Worm (Caenorhabditis elegans) whole organism, mixed stage, embryonic: ENCODE data around the gene nhr-256.
"Not testable (repeated sequence)": the region's sequence is repeated elsewhere in the genome, so short reads cannot be mapped to it uniquely, and the experiment has no call there.

Experiments
- M03D4.4 ChIP-seq: sonication (generic microtip); optimal IDR thresholded peaks from 2 replicates; lab custom pipeline; 2017; ENCODE audit warnings: mild to moderate bottlenecking, missing genetic modification characterization, missing compliant biosample characterization
- bed-3 ChIP-seq: fragments of 200-800 bp; sonication (Bioruptor generic); optimal IDR thresholded peaks from 3 replicates; lab custom pipeline; 2018; ENCODE audit warnings: mild to moderate bottlenecking, missing genetic modification characterization, moderate library complexity, missing compliant biosample characterization
- ceh-39 ChIP-seq: fragments of 150-350 bp; optimal IDR thresholded peaks from 2 replicates; lab custom pipeline; 2014; ENCODE audit warnings: missing biosample characterization, missing genetic modification characterization
- ceh-43 ChIP-seq: fragments of 200-800 bp; sonication (Bioruptor generic); optimal IDR thresholded peaks from 2 replicates; lab custom pipeline; 2018; ENCODE audit warnings: mild to moderate bottlenecking, missing genetic modification characterization, moderate library complexity, missing compliant biosample characterization
- ceh-83 ChIP-seq: fragments of 200-800 bp; sonication (Bioruptor generic); optimal IDR thresholded peaks from 2 replicates; lab custom pipeline; 2018; ENCODE audit warnings: mild to moderate bottlenecking, missing genetic modification characterization, missing compliant biosample characterization
- ces-1 ChIP-seq: fragments of 150-350 bp; optimal IDR thresholded peaks from 2 replicates; lab custom pipeline; 2014; ENCODE audit warnings: missing biosample characterization, missing genetic modification reagents, missing genetic modification characterization
- cnd-1 ChIP-seq: fragments of 200-800 bp; sonication (Bioruptor generic); optimal IDR thresholded peaks from 2 replicates; lab custom pipeline; 2018; ENCODE audit warnings: mild to moderate bottlenecking, missing genetic modification characterization, missing compliant biosample characterization
- drap-1 ChIP-seq: fragments of 200-800 bp; sonication (Bioruptor generic); optimal IDR thresholded peaks from 3 replicates; lab custom pipeline; 2018; ENCODE audit warnings: mild to moderate bottlenecking, missing genetic modification characterization, missing compliant biosample characterization
- elt-1 ChIP-seq: sonication (generic microtip); optimal IDR thresholded peaks from 2 replicates; lab custom pipeline; 2017; ENCODE audit warnings: missing genetic modification characterization, mild to moderate bottlenecking, missing compliant biosample characterization, antibody characterized with exemption, moderate library complexity, borderline replicate concordance; ENCODE audit not compliant: insufficient read depth
- elt-3 ChIP-seq: fragments of 150-350 bp; optimal IDR thresholded peaks from 2 replicates; lab custom pipeline; 2014; ENCODE audit warnings: missing biosample characterization, missing genetic modification characterization
- flh-1 ChIP-seq: fragments of 200-800 bp; sonication (Bioruptor generic); optimal IDR thresholded peaks from 2 replicates; lab custom pipeline; 2018; ENCODE audit warnings: mild to moderate bottlenecking, missing genetic modification characterization, moderate library complexity, missing compliant biosample characterization
- ham-2 ChIP-seq: fragments of 200-800 bp; sonication (Bioruptor generic); optimal IDR thresholded peaks from 2 replicates; lab custom pipeline; 2018; ENCODE audit warnings: mild to moderate bottlenecking, missing genetic modification characterization, missing compliant biosample characterization
- hlh-1 ChIP-seq: fragments of 150-350 bp; optimal IDR thresholded peaks from 2 replicates; lab custom pipeline; 2014; ENCODE audit warnings: missing biosample characterization, missing genetic modification reagents, missing genetic modification characterization
- lin-32 ChIP-seq: fragments of 200-800 bp; sonication (Bioruptor generic); optimal IDR thresholded peaks from 2 replicates; lab custom pipeline; 2018; ENCODE audit warnings: mild to moderate bottlenecking, missing genetic modification characterization, missing compliant biosample characterization
- lsy-2 ChIP-seq: fragments of 150-350 bp; optimal IDR thresholded peaks from 2 replicates; lab custom pipeline; 2014; ENCODE audit warnings: missing biosample characterization, missing genetic modification characterization
- mab-5 ChIP-seq: fragments of 150-350 bp; optimal IDR thresholded peaks from 2 replicates; lab custom pipeline; 2014; ENCODE audit warnings: missing biosample characterization, missing genetic modification characterization
- mep-1 ChIP-seq: fragments of 150-350 bp; optimal IDR thresholded peaks from 2 replicates; lab custom pipeline; 2017; ENCODE audit warnings: missing biosample characterization, missing genetic modification reagents, missing genetic modification characterization, inconsistent platforms
- mls-2 ChIP-seq: sonication (generic microtip); optimal IDR thresholded peaks from 2 replicates; lab custom pipeline; 2016; ENCODE audit warnings: mild to moderate bottlenecking, missing genetic modification characterization, moderate library complexity, missing compliant biosample characterization
- nhr-12 ChIP-seq: fragments of 150-350 bp; optimal IDR thresholded peaks from 2 replicates; lab custom pipeline; 2014; ENCODE audit warnings: missing biosample characterization, missing genetic modification characterization
- nhr-2 ChIP-seq: fragments of 150-350 bp; optimal IDR thresholded peaks from 2 replicates; lab custom pipeline; 2014; ENCODE audit warnings: missing biosample characterization, missing genetic modification characterization
- nhr-237 ChIP-seq: fragments of 150-350 bp; optimal IDR thresholded peaks from 2 replicates; lab custom pipeline; 2014; ENCODE audit warnings: missing biosample characterization, missing genetic modification characterization
- nhr-28 ChIP-seq: fragments of 150-350 bp; optimal IDR thresholded peaks from 2 replicates; lab custom pipeline; 2014; ENCODE audit warnings: missing biosample characterization, missing genetic modification characterization
- pha-4 ChIP-seq: fragments of 150-350 bp; optimal IDR thresholded peaks from 2 replicates; lab custom pipeline; 2018; ENCODE audit warnings: missing biosample characterization, missing genetic modification reagents, missing genetic modification characterization
- sem-2 ChIP-seq: fragments of 200-800 bp; sonication (Bioruptor generic); optimal IDR thresholded peaks from 2 replicates; lab custom pipeline; 2018; ENCODE audit warnings: mild to moderate bottlenecking, missing genetic modification characterization, missing compliant biosample characterization
- snpc-4 ChIP-seq: fragments of 150-350 bp; optimal IDR thresholded peaks from 2 replicates; lab custom pipeline; 2014; ENCODE audit warnings: missing biosample characterization, missing genetic modification characterization
- sptf-1 ChIP-seq: sonication (generic microtip); optimal IDR thresholded peaks from 2 replicates; lab custom pipeline; 2017; ENCODE audit warnings: mild to moderate bottlenecking, missing genetic modification characterization, moderate library complexity, missing compliant biosample characterization
- tbx-8 ChIP-seq: fragments of 200-800 bp; sonication (Bioruptor generic); optimal IDR thresholded peaks from 2 replicates; lab custom pipeline; 2018; ENCODE audit warnings: mild to moderate bottlenecking, missing genetic modification characterization, moderate library complexity, missing compliant biosample characterization
- unc-120 ChIP-seq: sonication (generic microtip); optimal IDR thresholded peaks from 2 replicates; lab custom pipeline; 2017; ENCODE audit warnings: missing genetic modification characterization, missing compliant biosample characterization; ENCODE audit not compliant: poor library complexity, severe bottlenecking
- unc-39 ChIP-seq: fragments of 150-350 bp; optimal IDR thresholded peaks from 2 replicates; lab custom pipeline; 2014; ENCODE audit warnings: missing biosample characterization, missing genetic modification characterization
- unc-62 ChIP-seq: fragments of 150-350 bp; optimal IDR thresholded peaks from 2 replicates; lab custom pipeline; 2014; ENCODE audit warnings: missing biosample characterization, missing genetic modification reagents, missing genetic modification characterization
- zip-8 ChIP-seq: fragments of 150-350 bp; optimal IDR thresholded peaks from 2 replicates; lab custom pipeline; 2014; ENCODE audit warnings: missing biosample characterization, missing genetic modification characterization
- ztf-11 ChIP-seq: fragments of 150-350 bp; optimal IDR thresholded peaks from 2 replicates; lab custom pipeline; 2014; ENCODE audit warnings: missing biosample characterization, missing genetic modification characterization

The nhr-256 gene

ce11 chrV:1743205-1743870 is at the start of gene nhr-256:
nhr-256 (plus strand) TSS chrV:1743771.
- TF ChIP-seq ceh-43 (no peak), tbx-8 (GFP tag; lab: Kevin White, UChicago) (no peak), zip-8 (tag; lab: Kevin White, UChicago) (no peak), ces-1 (GFP tag; lab: Kevin White, UChicago) (peak; percentile 55), drap-1 (GFP tag; lab: Kevin White, UChicago) (no peak), unc-120 (tag; lab: Kevin White, UChicago) (no peak), nhr-237 (tag; lab: Kevin White, UChicago) (peak; percentile 71), cnd-1 (tag; lab: Kevin White, UChicago) (no peak), sem-2 (GFP tag; lab: Kevin White, UChicago) (no peak), unc-62 (GFP tag; lab: Kevin White, UChicago) (peak; percentile 52), snpc-4 (tag; lab: Kevin White, UChicago) (no peak), unc-39 (no peak), bed-3 (GFP tag; lab: Kevin White, UChicago) (no peak), lsy-2 (no peak), flh-1 (GFP tag; lab: Kevin White, UChicago) (no peak), lin-32 (GFP tag; lab: Kevin White, UChicago) (no peak), M03D4.4 (tag; lab: Kevin White, UChicago) (no peak), sptf-1 (tag; lab: Kevin White, UChicago) (no peak), elt-3 (tag; lab: Kevin White, UChicago) (peak; percentile 48), mls-2 (tag; lab: Kevin White, UChicago) (no peak), nhr-12 (tag; lab: Kevin White, UChicago) (peak; percentile 78), ceh-39 (tag; lab: Kevin White, UChicago) (no peak), ham-2 (GFP tag; lab: Kevin White, UChicago) (peak; percentile 65), pha-4 (tag; lab: Kevin White, UChicago) (peak; percentile 68), ceh-83 (no peak), nhr-2 (tag; lab: Kevin White, UChicago) (no peak), mab-5 (tag; lab: Kevin White, UChicago) (no peak), ztf-11 (tag; lab: Kevin White, UChicago) (no peak), elt-1 (tag; lab: Kevin White, UChicago) (no peak), nhr-28 (tag; lab: Kevin White, UChicago) (peak; percentile 74), hlh-1 (tag; lab: Kevin White, UChicago) (no peak), mep-1 (tag; lab: Kevin White, UChicago) (peak; percentile 19)

ce11 chrV:1693876-1694275 is 49.7 kb upstream of the nhr-256 start, which contains the start of gene Y46H3C.7:
Y46H3C.7 (minus strand) TSS chrV:1694022.
- TF ChIP-seq tbx-8 (GFP tag; lab: Kevin White, UChicago); elt-1 (tag; lab: Kevin White, UChicago); hlh-1 (tag; lab: Kevin White, UChicago): not testable (repeated sequence)

- TF ChIP-seq nhr-2 (tag; lab: Kevin White, UChicago) (no peak), drap-1 (GFP tag; lab: Kevin White, UChicago) (no peak), tbx-8 (GFP tag; lab: Kevin White, UChicago) (no peak), hlh-1 (tag; lab: Kevin White, UChicago) (no peak), unc-120 (tag; lab: Kevin White, UChicago) (no peak), cnd-1 (tag; lab: Kevin White, UChicago) (no peak), ceh-39 (tag; lab: Kevin White, UChicago) (no peak), sptf-1 (tag; lab: Kevin White, UChicago) (no peak), sem-2 (GFP tag; lab: Kevin White, UChicago) (no peak), bed-3 (GFP tag; lab: Kevin White, UChicago) (no peak), ztf-11 (tag; lab: Kevin White, UChicago) (no peak), nhr-237 (tag; lab: Kevin White, UChicago) (no peak), mab-5 (tag; lab: Kevin White, UChicago) (no peak), lsy-2 (no peak)
Observed at ce11 chrV:1698400-1698799, 45.2 kb upstream of the nhr-256 start.
